Worm (Caenorhabditis elegans) whole organism, young adult: ENCODE data around the gene sru-38.

Experiments used
- B0261.1 ChIP-seq: sonication (generic microtip); optimal IDR thresholded peaks from 2 replicates; lab custom pipeline; 2016; ENCODE audit warnings: mild to moderate bottlenecking, missing genetic modification characterization, moderate library complexity, missing compliant biosample characterization
- C17E4.6 ChIP-seq: fragments of 200-800 bp; sonication (Bioruptor generic); IDR thresholded peaks from 2 replicates; pipeline ENCODE4 v1.3.6; 2022; ENCODE audit warnings: missing genetic modification reagents, missing genetic modification characterization, missing compliant biosample characterization
- F22D6.2 ChIP-seq: sonication (generic microtip); optimal IDR thresholded peaks from 2 replicates; lab custom pipeline; 2016; ENCODE audit warnings: mild to moderate bottlenecking, missing genetic modification characterization, missing compliant biosample characterization
- F33H1.4 ChIP-seq: fragments of 200-800 bp; sonication (Bioruptor generic); IDR thresholded peaks from 2 replicates; pipeline ENCODE4 v1.3.6; 2022; ENCODE audit warnings: missing genetic modification reagents, missing genetic modification characterization, missing compliant biosample characterization
- F37B4.10 ChIP-seq: fragments of 200-800 bp; sonication (Bioruptor generic); IDR thresholded peaks from 2 replicates; pipeline ENCODE4 v1.3.6; 2022; ENCODE audit warnings: missing genetic modification characterization, missing compliant biosample characterization
- F52B5.7 ChIP-seq: sonication (generic microtip); optimal IDR thresholded peaks from 2 replicates; lab custom pipeline; 2016; ENCODE audit warnings: mild to moderate bottlenecking, missing genetic modification characterization, missing compliant biosample characterization
- K11D2.4 ChIP-seq: fragments of 200-800 bp; sonication (Bioruptor generic); IDR thresholded peaks from 2 replicates; pipeline ENCODE4 v1.3.6; 2022; ENCODE audit warnings: missing genetic modification reagents, missing genetic modification characterization, missing compliant biosample characterization
- K12H6.12 ChIP-seq: fragments of 200-800 bp; sonication (Bioruptor generic); optimal IDR thresholded peaks from 2 replicates; lab custom pipeline; 2018; ENCODE audit warnings: mild to moderate bottlenecking, missing genetic modification characterization, missing compliant biosample characterization
- Y53F4B.3 ChIP-seq: fragments of 200-800 bp; sonication (Bioruptor generic); IDR thresholded peaks from 2 replicates; pipeline ENCODE4 v1.3.6; 2022; ENCODE audit warnings: missing genetic modification reagents, missing genetic modification characterization, missing compliant biosample characterization
- Y67H2A.10 ChIP-seq: fragments of 200-800 bp; sonication (Bioruptor generic); conservative IDR thresholded peaks from 2 replicates; pipeline ENCODE4 v1.3.6; 2022; ENCODE audit warnings: missing genetic modification reagents, missing genetic modification characterization, missing compliant biosample characterization
- Y95B8A.8 ChIP-seq: fragments of 200-800 bp; sonication (Bioruptor generic); IDR thresholded peaks from 2 replicates; pipeline ENCODE4 v1.3.6; 2022; ENCODE audit warnings: missing genetic modification reagents, missing genetic modification characterization, missing compliant biosample characterization
- ZK185.1 ChIP-seq: sonication (generic microtip); optimal IDR thresholded peaks from 2 replicates; lab custom pipeline; 2016; ENCODE audit warnings: mild to moderate bottlenecking, missing genetic modification characterization, missing compliant biosample characterization; ENCODE audit not compliant: poor library complexity, severe bottlenecking
- akir-1 ChIP-seq: fragments of 200-800 bp; sonication (Bioruptor generic); optimal IDR thresholded peaks from 2 replicates; lab custom pipeline; 2018; ENCODE audit warnings: mild to moderate bottlenecking, missing genetic modification characterization, moderate library complexity, missing compliant biosample characterization
- atf-7 ChIP-seq: sonication (generic microtip); optimal IDR thresholded peaks from 2 replicates; lab custom pipeline; 2017; ENCODE audit warnings: mild to moderate bottlenecking, missing genetic modification characterization, missing compliant biosample characterization
- attf-3 ChIP-seq: fragments of 200-800 bp; sonication (Bioruptor generic); conservative IDR thresholded peaks from 2 replicates; pipeline ENCODE4 v1.3.6; 2022; ENCODE audit warnings: missing genetic modification reagents, missing genetic modification characterization, missing compliant biosample characterization
- attf-5 ChIP-seq: fragments of 200-800 bp; sonication (Bioruptor generic); optimal IDR thresholded peaks from 2 replicates; lab custom pipeline; 2018; ENCODE audit warnings: mild to moderate bottlenecking, missing genetic modification characterization, missing compliant biosample characterization
- ccch-3 ChIP-seq: fragments of 200-800 bp; sonication (Bioruptor generic); optimal IDR thresholded peaks from 2 replicates; lab custom pipeline; 2018; ENCODE audit warnings: mild to moderate bottlenecking, missing genetic modification characterization, missing compliant biosample characterization
- cebp-2 ChIP-seq: fragments of 200-800 bp; sonication (Bioruptor generic); IDR thresholded peaks from 2 replicates; pipeline ENCODE4 v1.3.6; 2022; ENCODE audit warnings: missing genetic modification characterization, missing compliant biosample characterization
- ceh-100 ChIP-seq: fragments of 200-800 bp; sonication (Bioruptor generic); IDR thresholded peaks from 2 replicates; pipeline ENCODE4 v1.3.6; 2022; ENCODE audit warnings: missing genetic modification reagents, missing genetic modification characterization, missing compliant biosample characterization
- ceh-27 ChIP-seq: fragments of 200-800 bp; sonication (Bioruptor generic); optimal IDR thresholded peaks from 2 replicates; lab custom pipeline; 2018; ENCODE audit warnings: mild to moderate bottlenecking, missing genetic modification characterization, moderate library complexity, missing compliant biosample characterization
- chd-7 ChIP-seq: sonication (generic microtip); optimal IDR thresholded peaks from 2 replicates; lab custom pipeline; 2016; ENCODE audit warnings: mild to moderate bottlenecking, missing genetic modification characterization, moderate library complexity, missing compliant biosample characterization
- dpl-1 ChIP-seq: fragments of 150-350 bp; optimal IDR thresholded peaks from 2 replicates; lab custom pipeline; 2014; ENCODE audit warnings: missing biosample characterization, missing genetic modification reagents, missing genetic modification characterization
- efl-1 ChIP-seq: fragments of 150-350 bp; optimal IDR thresholded peaks from 2 replicates; lab custom pipeline; 2014; ENCODE audit warnings: missing biosample characterization, missing genetic modification reagents, missing genetic modification characterization
- egl-44 ChIP-seq: fragments of 200-800 bp; sonication (Bioruptor generic); IDR thresholded peaks from 2 replicates; pipeline ENCODE4 v1.3.6; 2022; ENCODE audit warnings: missing genetic modification reagents, missing genetic modification characterization, missing compliant biosample characterization
- gei-17 ChIP-seq: fragments of 200-800 bp; sonication (Bioruptor generic); optimal IDR thresholded peaks from 2 replicates; lab custom pipeline; 2018; ENCODE audit warnings: mild to moderate bottlenecking, missing genetic modification characterization, missing compliant biosample characterization
- hmg-20 ChIP-seq: fragments of 200-800 bp; sonication (Bioruptor generic); IDR thresholded peaks from 2 replicates; pipeline ENCODE4 v1.3.6; 2022; ENCODE audit warnings: missing genetic modification reagents, missing genetic modification characterization, missing compliant biosample characterization
- hsf-1 ChIP-seq: fragments of 200-800 bp; sonication (Bioruptor generic); IDR thresholded peaks from 2 replicates; pipeline ENCODE4 v1.3.6; 2022; ENCODE audit warnings: missing genetic modification reagents, missing genetic modification characterization, missing compliant biosample characterization
- let-526 ChIP-seq: fragments of 200-800 bp; sonication (Bioruptor generic); IDR thresholded peaks from 2 replicates; pipeline ENCODE4 v1.3.6; 2022; ENCODE audit warnings: missing genetic modification reagents, missing genetic modification characterization, missing compliant biosample characterization
- lin-26 ChIP-seq: fragments of 200-800 bp; sonication (Bioruptor generic); IDR thresholded peaks from 2 replicates; pipeline ENCODE4 v1.3.6; 2022; ENCODE audit warnings: missing genetic modification reagents, missing genetic modification characterization, missing compliant biosample characterization
- lin-40 ChIP-seq: sonication (generic microtip); optimal IDR thresholded peaks from 2 replicates; lab custom pipeline; 2016; ENCODE audit warnings: missing genetic modification characterization, mild to moderate bottlenecking, missing compliant biosample characterization, missing genotype, missing genetic modification reagents
- lin-54 ChIP-seq: fragments of 200-800 bp; sonication (Bioruptor generic); optimal IDR thresholded peaks from 2 replicates; lab custom pipeline; 2018; ENCODE audit warnings: mild to moderate bottlenecking, missing genetic modification characterization, missing compliant biosample characterization
- madf-6 ChIP-seq: fragments of 200-800 bp; sonication (Bioruptor generic); IDR thresholded peaks from 2 replicates; pipeline ENCODE4 v1.3.6; 2022; ENCODE audit warnings: missing genetic modification reagents, missing genetic modification characterization, missing compliant biosample characterization
- mcd-1 ChIP-seq: fragments of 200-800 bp; sonication (Bioruptor generic); IDR thresholded peaks from 2 replicates; pipeline ENCODE4 v1.3.6; 2022; ENCODE audit warnings: missing genetic modification reagents, missing genetic modification characterization, missing compliant biosample characterization
- nfyb-1 ChIP-seq: fragments of 200-800 bp; sonication (Bioruptor generic); IDR thresholded peaks from 2 replicates; pipeline ENCODE4 v1.3.6; 2022; ENCODE audit warnings: missing genetic modification reagents, missing genetic modification characterization, missing compliant biosample characterization
- nhr-27 ChIP-seq: fragments of 200-800 bp; sonication (Bioruptor generic); optimal IDR thresholded peaks from 2 replicates; lab custom pipeline; 2018; ENCODE audit warnings: mild to moderate bottlenecking, missing genetic modification characterization, moderate library complexity, missing compliant biosample characterization
- nhr-80 ChIP-seq: sonication (generic microtip); optimal IDR thresholded peaks from 2 replicates; lab custom pipeline; 2016; ENCODE audit warnings: missing genetic modification characterization, missing compliant biosample characterization
- nhr-90 ChIP-seq: sonication (generic microtip); optimal IDR thresholded peaks from 2 replicates; lab custom pipeline; 2016; ENCODE audit warnings: missing genotype, mild to moderate bottlenecking, missing genetic modification characterization, missing compliant biosample characterization
- repo-1 ChIP-seq: sonication (generic microtip); optimal IDR thresholded peaks from 2 replicates; lab custom pipeline; 2017; ENCODE audit warnings: mild to moderate bottlenecking, missing genetic modification characterization, missing compliant biosample characterization
- snpc-4 ChIP-seq, 5 experiments: fragments of 150-350 bp in 1 of 5; sonication (generic microtip) in 4 of 5; optimal IDR thresholded peaks; 2 replicates each; lab custom pipeline; 2014 to 2018; ENCODE audit warnings: missing genetic modification characterization in 5 of 5, missing biosample characterization in 3 of 5, antibody characterized with exemption in 2 of 5, mild to moderate bottlenecking in 2 of 5, missing compliant biosample characterization in 2 of 5, missing genotype in 2 of 5, moderate library complexity in 2 of 5, missing genetic modification reagents in 1 of 5
- sptf-2 ChIP-seq: fragments of 200-800 bp; sonication (Bioruptor generic); optimal IDR thresholded peaks from 2 replicates; lab custom pipeline; 2018; ENCODE audit warnings: mild to moderate bottlenecking, missing genetic modification characterization, missing compliant biosample characterization
- tbp1 ChIP-seq: fragments of 200-800 bp; sonication (Bioruptor generic); optimal IDR thresholded peaks from 2 replicates; lab custom pipeline; 2018; ENCODE audit warnings: mild to moderate bottlenecking, missing genetic modification characterization, missing compliant biosample characterization
- tlf-1 ChIP-seq: fragments of 200-800 bp; sonication (Bioruptor generic); optimal IDR thresholded peaks from 2 replicates; lab custom pipeline; 2018; ENCODE audit warnings: mild to moderate bottlenecking, missing genetic modification characterization, missing compliant biosample characterization
- xnd-1 ChIP-seq: sonication (generic microtip); optimal IDR thresholded peaks from 2 replicates; lab custom pipeline; 2016; ENCODE audit warnings: missing genotype, missing genetic modification reagents, missing genetic modification characterization, missing compliant biosample characterization
- ztf-18 ChIP-seq: sonication (generic microtip); optimal IDR thresholded peaks from 2 replicates; lab custom pipeline; 2016; ENCODE audit warnings: missing genotype, mild to moderate bottlenecking, missing genetic modification characterization, missing compliant biosample characterization
- ztf-26 ChIP-seq: sonication (generic microtip); optimal IDR thresholded peaks from 2 replicates; lab custom pipeline; 2017; ENCODE audit warnings: missing genetic modification characterization, missing compliant biosample characterization
- ztf-28 ChIP-seq: fragments of 200-800 bp; sonication (Bioruptor generic); IDR thresholded peaks from 2 replicates; pipeline ENCODE4 v1.3.6; 2022; ENCODE audit warnings: missing genetic modification reagents, missing genetic modification characterization, missing compliant biosample characterization
- ztf-3 ChIP-seq: fragments of 200-800 bp; sonication (Bioruptor generic); optimal IDR thresholded peaks from 2 replicates; lab custom pipeline; 2018; ENCODE audit warnings: mild to moderate bottlenecking, missing genetic modification characterization, missing compliant biosample characterization

sru-38 gene

DNA sequence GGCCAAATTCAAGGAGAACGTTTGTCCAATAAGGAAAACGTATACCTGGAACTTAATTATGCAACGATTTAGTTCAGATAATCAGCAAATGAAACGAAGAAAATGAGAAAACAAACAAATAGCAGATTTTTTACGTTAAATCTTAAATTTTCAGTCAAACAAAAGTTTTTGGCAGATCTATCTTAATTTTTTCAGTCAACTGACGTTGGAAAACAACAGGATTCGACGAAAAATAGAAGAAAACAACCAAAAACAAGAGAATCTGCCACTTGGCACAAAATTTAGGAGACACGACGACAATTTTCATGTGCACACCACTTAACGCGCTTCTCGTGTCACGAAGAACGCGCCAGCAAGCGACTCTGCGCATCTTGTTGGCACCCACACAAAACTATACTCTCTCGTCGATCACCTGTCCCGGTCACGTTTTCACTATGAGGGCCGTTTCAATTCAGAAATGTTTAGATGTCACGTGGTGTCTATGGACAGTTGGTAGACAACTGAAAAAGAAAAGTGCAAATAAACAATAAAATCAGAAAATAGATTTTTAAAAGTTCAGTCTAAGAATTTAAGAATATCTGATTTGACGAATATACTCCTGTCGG, 46.1 kb downstream of the sru-38 start, which contains the start of gene ztf-7:
ztf-7 (minus strand) TSS at position 51 of the 605 bp plus-strand sequence.
- TF ChIP-seq tbp1 = peak; percentile 73
- peak; percentile 89 for TF ChIP-seq gei-17
- no peak for TF ChIP-seq sptf-2
- peak; percentile 75 for TF ChIP-seq ztf-3 (GFP tag; lab: Kevin White, UChicago)
- peak; percentile 97 for TF ChIP-seq tlf-1 (GFP tag; lab: Kevin White, UChicago)
- peak; percentile 65; the same call in 1 of the 2 replicates for TF ChIP-seq cebp-2 (GFP tag; lab: Robert Waterston, UW)
- peak; percentile 68 for TF ChIP-seq egl-44 (GFP tag; lab: Robert Waterston, UW)
- peak; percentile 8 for TF ChIP-seq nhr-27 (tag; lab: Kevin White, UChicago)
- no peak for TF ChIP-seq Y53F4B.3
- TF ChIP-seq ccch-3 (GFP tag; lab: Kevin White, UChicago) = no peak
- TF ChIP-seq F37B4.10 (GFP tag; lab: Robert Waterston, UW) = 0 out of 2 replicates have a peak, but pooled peaks have one; percentile 78
- peak; percentile 87 for TF ChIP-seq F22D6.2
- TF ChIP-seq ztf-26 (tag; lab: Kevin White, UChicago) = peak; percentile 97
- peak; percentile 92 for TF ChIP-seq mcd-1 (GFP tag; lab: Robert Waterston, UW)
- TF ChIP-seq hsf-1 = peak; percentile 62; the same call in 1 of the 2 replicates
- peak; percentile 67 for TF ChIP-seq snpc-4 (GFP tag; optimal IDR thresholded peaks at IDR 0.05; lab: Kevin White, UChicago)
- peak in 3 of 4 experiments; percentile 77 to 87 (median 84) for TF ChIP-seq snpc-4 (tag; optimal IDR thresholded peaks at IDR 0.05; lab: Kevin White, UChicago)
- peak; percentile 96 for TF ChIP-seq K11D2.4
- TF ChIP-seq attf-5 = peak; percentile 97
- TF ChIP-seq F33H1.4 (GFP tag; lab: Robert Waterston, UW) = peak; percentile 62
- TF ChIP-seq F52B5.7 = peak; percentile 31
- TF ChIP-seq hmg-20 (GFP tag; lab: Robert Waterston, UW) = peak; percentile 63
- TF ChIP-seq nfyb-1 (GFP tag; lab: Robert Waterston, UW) = peak; percentile 96
- TF ChIP-seq nhr-90 (tag; lab: Kevin White, UChicago) = peak; percentile 77
- no peak for TF ChIP-seq lin-26 (GFP tag; lab: Robert Waterston, UW)
- peak; percentile 54; the same call in 1 of the 2 replicates for TF ChIP-seq C17E4.6 (GFP tag; lab: Robert Waterston, UW)
- peak; percentile 49 for TF ChIP-seq dpl-1 (GFP tag; lab: Kevin White, UChicago)
- peak; percentile 96 for TF ChIP-seq atf-7 (tag; lab: Kevin White, UChicago)
- peak; percentile 15 for TF ChIP-seq akir-1
- peak; percentile 90 for TF ChIP-seq chd-7
- TF ChIP-seq attf-3 (GFP tag; lab: Robert Waterston, UW) = peak; percentile 51; the same call in 1 of the 2 replicates
- TF ChIP-seq B0261.1 (tag; lab: Kevin White, UChicago) = peak; percentile 12
- TF ChIP-seq let-526 (GFP tag; lab: Robert Waterston, UW) = peak; percentile 93
- TF ChIP-seq Y67H2A.10 = peak; percentile 81
- peak; percentile 90 for TF ChIP-seq Y95B8A.8
- TF ChIP-seq xnd-1 (tag; lab: Kevin White, UChicago) = no peak
- peak; percentile 97 for TF ChIP-seq K12H6.12
- TF ChIP-seq ztf-28 (GFP tag; lab: Robert Waterston, UW) = no peak
- peak; percentile 98 for TF ChIP-seq ztf-18 (tag; lab: Kevin White, UChicago)
- peak; percentile 91 for TF ChIP-seq lin-54 (GFP tag; lab: Kevin White, UChicago)
- TF ChIP-seq lin-40 (tag; lab: Kevin White, UChicago) = peak; percentile 97
- peak; percentile 78 for TF ChIP-seq ZK185.1 (tag; lab: Kevin White, UChicago)
- peak; percentile 82 for TF ChIP-seq ceh-100 (GFP tag; lab: Robert Waterston, UW)
- TF ChIP-seq repo-1 = peak; percentile 96
- peak; percentile 97 for TF ChIP-seq ceh-27 (GFP tag; lab: Kevin White, UChicago)
- TF ChIP-seq efl-1 (GFP tag; lab: Kevin White, UChicago) = peak; percentile 36
- TF ChIP-seq madf-6 (GFP tag; lab: Robert Waterston, UW) = peak; percentile 69
- TF ChIP-seq nhr-80 = peak; percentile 99
